Fruit fly (Drosophila melanogaster): ENCODE results near the gene spg.

DNA sequence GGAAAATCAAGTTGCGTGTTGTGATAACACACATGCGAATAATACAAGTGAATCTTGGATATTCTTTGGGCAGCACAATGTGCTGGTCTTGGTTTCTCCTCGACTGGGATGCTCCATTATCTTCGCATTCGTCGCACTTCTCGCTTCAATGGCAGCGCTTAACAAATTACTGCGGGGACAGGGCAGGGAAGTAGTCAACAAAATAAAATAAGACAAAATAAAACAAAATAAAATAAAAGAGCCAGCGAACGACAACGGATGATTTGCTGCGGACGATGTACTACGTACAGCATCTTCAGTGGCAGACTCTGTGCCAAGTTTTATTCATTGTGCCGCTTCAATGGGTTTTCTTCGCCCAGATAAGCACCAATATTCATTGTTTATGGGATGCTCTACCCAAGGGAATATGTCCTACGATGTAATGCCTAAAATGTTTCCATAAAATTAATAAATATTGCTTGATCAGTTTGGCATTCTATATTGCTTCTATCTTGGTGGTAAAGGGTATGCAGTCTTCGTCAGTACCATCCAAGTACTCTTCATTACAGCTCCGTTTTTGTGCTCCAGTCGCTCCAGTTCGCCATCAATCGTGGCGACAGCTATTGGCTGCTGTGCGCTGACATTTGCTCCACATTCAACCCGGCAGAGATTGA lies 1.9 kb downstream of the spg start:
- TF ChIP-seq fd85E (GFP tag; optimal IDR thresholded peaks at IDR 0.05) (no peak), Lpt (GFP tag; optimal IDR thresholded peaks at IDR 0.05) (peak; percentile 47), CG4318 (GFP tag; optimal IDR thresholded peaks at IDR 0.05) (peak; percentile 27), CG16779 (tag; optimal IDR thresholded peaks at IDR 0.05) (peak; percentile 66)

Data from whole organism, prepupa.